5 fruit fly cellular contexts compared by ENCODE assay signal in genomic region chr3L:16040389-16040788, dm6.
TF ChIP-seq lines count a peak whose summit lies in the region.

No protein-coding gene starts in this region.

- no peak for TF ChIP-seq CTCF in whole organism, embryonic (GFP tag; optimal IDR thresholded peaks at IDR 0.05; lab: Kevin White, UChicago)

TF ChIP-seq in whole organism, adult, 20 proteins besides CTCF, POLR2A, EP300 and RAD21:
- TF ChIP-seq CG7045 (GFP tag; optimal IDR thresholded peaks at IDR 0.05; lab: Kevin White, UChicago) (no peak), kay (GFP tag; lab: Kevin White, UChicago; ENCODE audit: borderline replicate concordance) (peak; percentile 61)

TF ChIP-seq in whole organism, embryonic, 481 proteins besides CTCF, POLR2A, EP300 and RAD21 (continues in another document):
- TF ChIP-seq CG32767 (GFP tag; IDR thresholded peaks at IDR 0.05; lab: Robert Waterston, UW) (peak; percentile 31; the same call in 1 of the 2 replicates), oc (tag; optimal IDR thresholded peaks at IDR 0.05; lab: Kevin White, UChicago) (peak; percentile 4), CG10321 (GFP tag; IDR thresholded peaks at IDR 0.05; lab: Robert Waterston, UW) (peak; percentile 86), nerfin-1 (tag; optimal IDR thresholded peaks at IDR 0.05; lab: Kevin White, UChicago) (peak; percentile 8), chn (GFP tag; optimal IDR thresholded peaks at IDR 0.05; lab: Kevin White, UChicago) (no peak), CG13894 (tag; optimal IDR thresholded peaks at IDR 0.05; lab: Kevin White, UChicago) (peak; percentile 88), sqz (GFP tag; optimal IDR thresholded peaks at IDR 0.05; lab: Kevin White, UChicago) (peak; percentile 82), danr (GFP tag; IDR thresholded peaks at IDR 0.05; lab: Robert Waterston, UW) (no peak), CG6791 (GFP tag; IDR thresholded peaks at IDR 0.05; lab: Robert Waterston, UW; ENCODE audit: partially characterized antibody) (0 out of 3 replicates have a peak, but pooled peaks have one; percentile 18), abd-A (tag; optimal IDR thresholded peaks at IDR 0.05; lab: Kevin White, UChicago) (peak; percentile 67), pros (GFP tag; optimal IDR thresholded peaks at IDR 0.05; lab: Kevin White, UChicago) (peak; percentile 76), lilli (GFP tag; optimal IDR thresholded peaks at IDR 0.05; lab: Kevin White, UChicago) (peak; percentile 8), mld (GFP tag; IDR thresholded peaks at IDR 0.05; lab: Robert Waterston, UW; ENCODE audit: partially characterized antibody) (no peak), CG32772 (GFP tag; IDR thresholded peaks at IDR 0.05; lab: Robert Waterston, UW) (no peak; the same call in 1 of the 2 replicates), ewg (GFP tag; optimal IDR thresholded peaks at IDR 0.05; lab: Kevin White, UChicago) (peak; percentile 87), ssp (GFP tag; IDR thresholded peaks at IDR 0.05; lab: Robert Waterston, UW) (no peak), schlank (tag; optimal IDR thresholded peaks at IDR 0.05; lab: Kevin White, UChicago) (no peak), CG17359 (tag; optimal IDR thresholded peaks at IDR 0.05; lab: Kevin White, UChicago) (peak; percentile 3), eyg (GFP tag; optimal IDR thresholded peaks at IDR 0.05; lab: Kevin White, UChicago) (no peak), Deaf1 (tag; optimal IDR thresholded peaks at IDR 0.05; lab: Kevin White, UChicago) (peak; percentile 85), Awh (GFP tag; IDR thresholded peaks at IDR 0.05; lab: Robert Waterston, UW) (0 out of 2 replicates have a peak, but pooled peaks have one; percentile 11)

TF ChIP-seq in whole organism, prepupa, 60 proteins besides CTCF, POLR2A, EP300 and RAD21:
- TF ChIP-seq Met (GFP tag; optimal IDR thresholded peaks at IDR 0.05; lab: Kevin White, UChicago) (peak; percentile 15), svp (GFP tag; lab: Kevin White, UChicago) (peak; percentile 51), Hr38 (GFP tag; optimal IDR thresholded peaks at IDR 0.05; lab: Kevin White, UChicago) (no peak), pdm3 (GFP tag; optimal IDR thresholded peaks at IDR 0.05; lab: Kevin White, UChicago) (no peak), Ets96B (tag; optimal IDR thresholded peaks at IDR 0.05; lab: Kevin White, UChicago) (no peak)

TF ChIP-seq in whole organism, pupa, 21 proteins besides CTCF, POLR2A, EP300 and RAD21:
- TF ChIP-seq rn (GFP tag; IDR thresholded peaks at IDR 0.05; lab: Robert Waterston, UW), result no peak
- TF ChIP-seq CG14655 (GFP tag; optimal IDR thresholded peaks at IDR 0.05; lab: Kevin White, UChicago), result no peak
- no peak for TF ChIP-seq CG15710 (tag; optimal IDR thresholded peaks at IDR 0.05; lab: Kevin White, UChicago)
- no peak for TF ChIP-seq CG8301 (tag; optimal IDR thresholded peaks at IDR 0.05; lab: Kevin White, UChicago)
- no peak for TF ChIP-seq Snoo (tag; optimal IDR thresholded peaks at IDR 0.05; lab: Kevin White, UChicago)
- 0 out of 2 replicates have a peak, but pooled peaks have one; percentile 9 for TF ChIP-seq CG12605 (GFP tag; IDR thresholded peaks at IDR 0.05; lab: Robert Waterston, UW)
- TF ChIP-seq Pif1A (GFP tag; optimal IDR thresholded peaks at IDR 0.05; lab: Kevin White, UChicago), result no peak
- TF ChIP-seq Pif1B (GFP tag; optimal IDR thresholded peaks at IDR 0.05; lab: Kevin White, UChicago), result no peak
- no peak for TF ChIP-seq CG32121 (GFP tag; IDR thresholded peaks at IDR 0.05; lab: Robert Waterston, UW)
- no peak for TF ChIP-seq CG8159 (tag; optimal IDR thresholded peaks at IDR 0.05; lab: Kevin White, UChicago)
- no peak for TF ChIP-seq CG10348 (GFP tag; IDR thresholded peaks at IDR 0.05; lab: Robert Waterston, UW)
- peak; percentile 32 for TF ChIP-seq EcR (GFP tag; optimal IDR thresholded peaks at IDR 0.05; lab: Kevin White, UChicago)
- no peak for TF ChIP-seq fd96Ca (GFP tag; IDR thresholded peaks at IDR 0.05; lab: Robert Waterston, UW)
- 0 out of 3 replicates have a peak, but pooled peaks have one; percentile 13 for TF ChIP-seq CG4496 (GFP tag; IDR thresholded peaks at IDR 0.05; lab: Robert Waterston, UW)
- TF ChIP-seq CG13204 (GFP tag; optimal IDR thresholded peaks at IDR 0.05; lab: Kevin White, UChicago), result no peak
- no peak for TF ChIP-seq CG9948 (tag; optimal IDR thresholded peaks at IDR 0.05; lab: Kevin White, UChicago)
- TF ChIP-seq CG17806 (tag; optimal IDR thresholded peaks at IDR 0.05; lab: Kevin White, UChicago), result no peak
- TF ChIP-seq CG34367 (tag; optimal IDR thresholded peaks at IDR 0.05; lab: Kevin White, UChicago), result no peak
- no peak for TF ChIP-seq gl (tag; optimal IDR thresholded peaks at IDR 0.05; lab: Kevin White, UChicago)
- no peak for TF ChIP-seq Ets98B (GFP tag; IDR thresholded peaks at IDR 0.05; lab: Robert Waterston, UW)
- TF ChIP-seq D1 (tag; optimal IDR thresholded peaks at IDR 0.05; lab: Kevin White, UChicago), result no peak

TF ChIP-seq in whole organism, wandering third instar larva, 38 proteins besides CTCF, POLR2A, EP300 and RAD21:
- TF ChIP-seq Dif (GFP tag; optimal IDR thresholded peaks at IDR 0.05; lab: Kevin White, UChicago; ENCODE audit: partially characterized antibody) (peak; percentile 16), CrebA (GFP tag; optimal IDR thresholded peaks at IDR 0.05; lab: Kevin White, UChicago; ENCODE audit: borderline replicate concordance) (no peak), Hr78 (GFP tag; optimal IDR thresholded peaks at IDR 0.05; lab: Kevin White, UChicago) (no peak)
